Fruit fly (Drosophila melanogaster) whole organism, prepupa: Measurements from ENCODE around the gene grsm.

Source experiments
- CG10669 ChIP-seq: fragments of 200-800 bp; sonication (Bioruptor generic); optimal IDR thresholded peaks from 3 replicates; lab custom pipeline; 2018; ENCODE audit warnings: missing biosample characterization, mild to moderate bottlenecking, missing genetic modification characterization, moderate library complexity
- CG11294 ChIP-seq: fragments of 200-800 bp; sonication (Bioruptor generic); IDR thresholded peaks from 2 replicates; pipeline ENCODE4 v1.3.6; 2022; ENCODE audit warnings: missing biosample characterization, missing genetic modification characterization
- CG11902 ChIP-seq: fragments of 200-800 bp; sonication (Bioruptor generic); optimal IDR thresholded peaks from 3 replicates; lab custom pipeline; 2016; ENCODE audit warnings: missing biosample characterization, missing genetic modification characterization
- CG15336 ChIP-seq: fragments of 200-800 bp; sonication (Bioruptor generic); IDR thresholded peaks from 2 replicates; pipeline ENCODE4 v1.3.6; 2022; ENCODE audit warnings: missing biosample characterization, missing genetic modification characterization
- CG16779 ChIP-seq: fragments of 200-800 bp; sonication (Bioruptor generic); optimal IDR thresholded peaks from 3 replicates; lab custom pipeline; 2017; ENCODE audit warnings: missing biosample characterization, mild to moderate bottlenecking, missing genetic modification characterization
- CG31627 ChIP-seq: fragments of 200-800 bp; sonication (Bioruptor generic); optimal IDR thresholded peaks from 3 replicates; lab custom pipeline; 2016; ENCODE audit warnings: missing biosample characterization, missing genetic modification characterization
- CG32006 ChIP-seq: fragments of 200-800 bp; sonication (Bioruptor generic); optimal IDR thresholded peaks from 3 replicates; lab custom pipeline; 2017; ENCODE audit warnings: missing biosample characterization, mild to moderate bottlenecking, missing genetic modification characterization
- CG34406 ChIP-seq: fragments of 200-800 bp; sonication (Bioruptor generic); optimal IDR thresholded peaks from 3 replicates; lab custom pipeline; 2016; ENCODE audit warnings: missing biosample characterization, missing genetic modification characterization
- CG4318 ChIP-seq: fragments of 200-800 bp; sonication (Bioruptor generic); optimal IDR thresholded peaks from 3 replicates; lab custom pipeline; 2017; ENCODE audit warnings: missing biosample characterization, mild to moderate bottlenecking, missing genetic modification characterization
- CG6163 ChIP-seq: fragments of 200-800 bp; sonication (Bioruptor generic); IDR thresholded peaks from 3 replicates; pipeline ENCODE4 v1.3.6; 2022; ENCODE audit warnings: missing biosample characterization, missing genetic modification characterization
- CG6792 ChIP-seq: fragments of 200-800 bp; sonication (Bioruptor generic); optimal IDR thresholded peaks from 3 replicates; lab custom pipeline; 2016; ENCODE audit warnings: missing biosample characterization, missing genetic modification characterization
- CG6808 ChIP-seq: fragments of 200-800 bp; sonication (Bioruptor generic); optimal IDR thresholded peaks from 3 replicates; lab custom pipeline; 2017; ENCODE audit warnings: missing biosample characterization, missing genetic modification characterization, mild to moderate bottlenecking, moderate library complexity, missing genetic modification reagents
- CG6854 ChIP-seq: fragments of 200-800 bp; sonication (Bioruptor generic); optimal IDR thresholded peaks from 2 replicates; lab custom pipeline; 2017; ENCODE audit warnings: missing biosample characterization, mild to moderate bottlenecking, missing genetic modification characterization
- CG7368 ChIP-seq: fragments of 200-800 bp; sonication (Bioruptor generic); optimal IDR thresholded peaks from 3 replicates; lab custom pipeline; 2016; ENCODE audit warnings: missing biosample characterization, missing genetic modification characterization
- CG8119 ChIP-seq: fragments of 200-800 bp; sonication (Bioruptor generic); IDR thresholded peaks from 3 replicates; pipeline ENCODE4 v1.3.6; 2022; ENCODE audit warnings: missing biosample characterization, missing genetic modification characterization
- CG8319 ChIP-seq: fragments of 200-800 bp; sonication (Bioruptor generic); optimal IDR thresholded peaks from 3 replicates; lab custom pipeline; 2016; ENCODE audit warnings: missing biosample characterization, missing genetic modification characterization
- CG8632 ChIP-seq: fragments of 200-800 bp; sonication (Bioruptor generic); optimal IDR thresholded peaks from 3 replicates; lab custom pipeline; 2016; ENCODE audit warnings: missing biosample characterization, missing genetic modification characterization
- CG9139 ChIP-seq: fragments of 200-800 bp; sonication (Bioruptor generic); optimal IDR thresholded peaks from 3 replicates; lab custom pipeline; 2017; ENCODE audit warnings: missing biosample characterization, mild to moderate bottlenecking, missing genetic modification characterization
- Eip75B ChIP-seq: fragments of 200-800 bp; sonication (Bioruptor generic); optimal IDR thresholded peaks from 3 replicates; lab custom pipeline; 2016; ENCODE audit warnings: missing biosample characterization, missing genetic modification characterization
- Eip78C ChIP-seq: fragments of 200-800 bp; sonication (Bioruptor generic); peaks from one replicate; lab custom pipeline; 2016; ENCODE audit warnings: missing biosample characterization, missing genetic modification characterization
- Eip93F ChIP-seq: fragments of 200-800 bp; sonication (Bioruptor generic); optimal IDR thresholded peaks from 2 replicates; lab custom pipeline; 2016; ENCODE audit warnings: missing biosample characterization, mild to moderate bottlenecking, missing genetic modification characterization
- Ets21C ChIP-seq: fragments of 200-800 bp; sonication (Bioruptor generic); optimal IDR thresholded peaks from 3 replicates; lab custom pipeline; 2016; ENCODE audit warnings: missing biosample characterization, missing genetic modification characterization
- Ets96B ChIP-seq: fragments of 200-800 bp; optimal IDR thresholded peaks from 2 replicates; lab custom pipeline; 2019; ENCODE audit warnings: missing biosample characterization, mild to moderate bottlenecking, missing genetic modification characterization, moderate library complexity
- Hr38 ChIP-seq: sonication (Bioruptor generic); optimal IDR thresholded peaks from 2 replicates; lab custom pipeline; 2016; ENCODE audit warnings: missing biosample characterization, missing genetic modification characterization
- Hr39 ChIP-seq: fragments of 200-800 bp; sonication (Bioruptor generic); optimal IDR thresholded peaks from 2 replicates; lab custom pipeline; 2016; ENCODE audit warnings: missing biosample characterization, missing genetic modification characterization
- Hr4 ChIP-seq: fragments of 200-800 bp; sonication (Bioruptor generic); optimal IDR thresholded peaks from 3 replicates; lab custom pipeline; 2016; ENCODE audit warnings: missing biosample characterization, missing genetic modification characterization
- Lpt ChIP-seq: fragments of 200-800 bp; sonication (Bioruptor generic); optimal IDR thresholded peaks from 3 replicates; lab custom pipeline; 2016; ENCODE audit warnings: missing biosample characterization, missing genetic modification characterization
- Sox102F ChIP-seq: fragments of 200-800 bp; sonication (Bioruptor generic); optimal IDR thresholded peaks from 2 replicates; lab custom pipeline; 2016; ENCODE audit warnings: missing biosample characterization, mild to moderate bottlenecking, missing genetic modification characterization
- Sox14 ChIP-seq: fragments of 200-800 bp; sonication (Bioruptor generic); optimal IDR thresholded peaks from 3 replicates; lab custom pipeline; 2016; ENCODE audit warnings: missing biosample characterization, missing genetic modification characterization
- achi ChIP-seq: fragments of 200-800 bp; sonication (Bioruptor generic); optimal IDR thresholded peaks from 3 replicates; lab custom pipeline; 2016; ENCODE audit warnings: missing biosample characterization, missing genetic modification characterization
- acj6 ChIP-seq: fragments of 200-800 bp; sonication (Bioruptor generic); optimal IDR thresholded peaks from 3 replicates; lab custom pipeline; 2016; ENCODE audit warnings: missing biosample characterization, missing genetic modification characterization
- cyc ChIP-seq: fragments of 200-800 bp; sonication (Bioruptor generic); optimal IDR thresholded peaks from 3 replicates; lab custom pipeline; 2016; ENCODE audit warnings: missing biosample characterization, missing genetic modification characterization
- dsx ChIP-seq: fragments of 200-800 bp; optimal IDR thresholded peaks from 3 replicates; lab custom pipeline; 2019; ENCODE audit warnings: missing biosample characterization, mild to moderate bottlenecking, missing genetic modification characterization, moderate library complexity; ENCODE audit not compliant: poor library complexity, severe bottlenecking
- eg ChIP-seq: fragments of 200-800 bp; sonication (Bioruptor generic); IDR thresholded peaks from 3 replicates; pipeline ENCODE4 v1.3.6; 2022; ENCODE audit warnings: missing biosample characterization, missing genetic modification characterization
- esn ChIP-seq: fragments of 200-800 bp; sonication (Bioruptor generic); optimal IDR thresholded peaks from 2 replicates; lab custom pipeline; 2016; ENCODE audit warnings: missing biosample characterization, mild to moderate bottlenecking, missing genetic modification characterization, moderate library complexity
- fd59A ChIP-seq: fragments of 200-800 bp; sonication (Bioruptor generic); optimal IDR thresholded peaks from 2 replicates; lab custom pipeline; 2017; ENCODE audit warnings: missing biosample characterization, mild to moderate bottlenecking, missing genetic modification characterization, missing genetic modification reagents
- fd85E ChIP-seq: fragments of 200-800 bp; sonication (Bioruptor generic); optimal IDR thresholded peaks from 3 replicates; lab custom pipeline; 2016; ENCODE audit warnings: missing biosample characterization, missing genetic modification characterization
- fkh ChIP-seq: fragments of 200-800 bp; sonication (Bioruptor generic); optimal IDR thresholded peaks from 3 replicates; lab custom pipeline; 2017; ENCODE audit warnings: missing biosample characterization, mild to moderate bottlenecking, missing genetic modification characterization, moderate library complexity
- lz ChIP-seq: fragments of 200-800 bp; sonication (Bioruptor generic); optimal IDR thresholded peaks from 3 replicates; lab custom pipeline; 2016; ENCODE audit warnings: missing biosample characterization, missing genetic modification characterization
- net ChIP-seq: fragments of 200-800 bp; sonication (Bioruptor generic); optimal IDR thresholded peaks from 3 replicates; lab custom pipeline; 2016; ENCODE audit warnings: missing biosample characterization, missing genetic modification characterization
- pdm3 ChIP-seq: fragments of 200-800 bp; sonication (Bioruptor generic); optimal IDR thresholded peaks from 3 replicates; lab custom pipeline; 2016; ENCODE audit warnings: missing biosample characterization, missing genetic modification characterization
- salr ChIP-seq, 2 experiments: fragments of 200-800 bp; sonication (Bioruptor generic); optimal IDR thresholded peaks; 3 replicates each; lab custom pipeline; 2016 to 2018; ENCODE audit warnings: missing biosample characterization in 2 of 2, missing genetic modification characterization in 2 of 2, mild to moderate bottlenecking in 1 of 2
- spab ChIP-seq: fragments of 200-800 bp; sonication (Bioruptor generic); optimal IDR thresholded peaks from 2 replicates; lab custom pipeline; 2017; ENCODE audit warnings: missing biosample characterization, mild to moderate bottlenecking, missing genetic modification characterization, missing genetic modification reagents
- ss ChIP-seq, 2 experiments: fragments of 200-800 bp; sonication (Bioruptor generic); optimal IDR thresholded peaks; 2 replicates in 1 of 2; 3 replicates in 1 of 2; lab custom pipeline; 2017 to 2018; ENCODE audit warnings: mild to moderate bottlenecking in 2 of 2, missing biosample characterization in 2 of 2, missing genetic modification characterization in 2 of 2, moderate library complexity in 1 of 2
- topi ChIP-seq: fragments of 200-800 bp; sonication (Bioruptor generic); optimal IDR thresholded peaks from 3 replicates; lab custom pipeline; 2016; ENCODE audit warnings: missing biosample characterization, missing genetic modification characterization
- vri ChIP-seq: fragments of 200-800 bp; sonication (Bioruptor generic); optimal IDR thresholded peaks from 3 replicates; lab custom pipeline; 2016; ENCODE audit warnings: missing biosample characterization, mild to moderate bottlenecking, missing genetic modification characterization

The grsm gene

dm6 chr3R:12982167-12982981 lies 14.9 kb upstream of the grsm start (continued):
- peak; percentile 72 for TF ChIP-seq CG8632
- TF ChIP-seq Eip78C: peak; percentile 93
- TF ChIP-seq Sox14: peak; percentile 30
- peak; percentile 44 for TF ChIP-seq lz
- peak; percentile 58 for TF ChIP-seq fd59A (GFP tag; lab: Kevin White, UChicago)
- TF ChIP-seq CG6792: peak; percentile 53
- peak; percentile 20 to 56 for TF ChIP-seq ss (GFP tag; optimal IDR thresholded peaks at IDR 0.05; lab: Kevin White, UChicago)
- TF ChIP-seq acj6 (GFP tag; lab: Kevin White, UChicago): peak; percentile 66
- peak; percentile 75 for TF ChIP-seq pdm3 (GFP tag; lab: Kevin White, UChicago)
- no peak for TF ChIP-seq CG16779 (tag; lab: Kevin White, UChicago)
- TF ChIP-seq CG31627 (GFP tag; lab: Kevin White, UChicago): peak; percentile 49
- TF ChIP-seq eg (GFP tag; lab: Robert Waterston, UW): peak; percentile 87
- TF ChIP-seq dsx (GFP tag; lab: Kevin White, UChicago): peak; percentile 44
- TF ChIP-seq Ets21C: no peak
- no peak for TF ChIP-seq CG8319 (GFP tag; lab: Kevin White, UChicago)
- TF ChIP-seq Hr38: no peak
- TF ChIP-seq vri (GFP tag; lab: Kevin White, UChicago): peak; percentile 44
- TF ChIP-seq Eip75B (GFP tag; lab: Kevin White, UChicago): peak; percentile 42

- TF ChIP-seq Eip93F (GFP tag; lab: Kevin White, UChicago) (no peak), achi (peak; percentile 68), salr (GFP tag; optimal IDR thresholded peaks at IDR 0.05; lab: Kevin White, UChicago) (peak; percentile 18 to 67), fd85E (GFP tag; lab: Kevin White, UChicago) (no peak), CG7368 (peak; percentile 60), CG6808 (GFP tag; lab: Kevin White, UChicago) (peak; percentile 83), Ets21C (peak; percentile 45), Lpt (GFP tag; lab: Kevin White, UChicago) (peak; percentile 40), Ets96B (tag; lab: Kevin White, UChicago) (peak; percentile 76), CG11294 (GFP tag; lab: Robert Waterston, UW) (0 out of 2 replicates have a peak, but pooled peaks have one; percentile 67), CG4318 (GFP tag; lab: Kevin White, UChicago) (peak; percentile 72), Hr4 (GFP tag; lab: Kevin White, UChicago) (peak; percentile 68), esn (peak; percentile 85), CG10669 (peak; percentile 77), fkh (GFP tag; lab: Kevin White, UChicago) (no peak), Hr38 (no peak), CG34406 (peak; percentile 76), spab (GFP tag; lab: Kevin White, UChicago) (peak; percentile 78), CG9139 (GFP tag; lab: Kevin White, UChicago) (peak; percentile 21), CG11902 (peak; percentile 71), CG8319 (GFP tag; lab: Kevin White, UChicago) (peak; percentile 59), CG8119 (GFP tag; lab: Robert Waterston, UW) (peak; percentile 78), eg (GFP tag; lab: Robert Waterston, UW) (peak; percentile 79), Sox14 (peak; percentile 22), net (GFP tag; lab: Kevin White, UChicago) (peak; percentile 81), CG32006 (GFP tag; lab: Kevin White, UChicago) (peak; percentile 80), CG15336 (GFP tag; lab: Robert Waterston, UW) (peak; percentile 79), cyc (peak; percentile 77), lz (peak; percentile 80), CG6854 (GFP tag; lab: Kevin White, UChicago) (no peak), Hr39 (GFP tag; lab: Kevin White, UChicago) (peak; percentile 67), vri (GFP tag; lab: Kevin White, UChicago) (no peak), topi (GFP tag; lab: Kevin White, UChicago) (peak; percentile 73), Sox102F (GFP tag; lab: Kevin White, UChicago) (peak; percentile 68), CG6163 (GFP tag; lab: Robert Waterston, UW) (peak; percentile 62), ss (GFP tag; optimal IDR thresholded peaks at IDR 0.05; lab: Kevin White, UChicago) (peak; percentile 55 to 76)
Observed at dm6 chr3R:12981334-12982166, 14.0 kb upstream of the grsm start.
